Worm (Caenorhabditis elegans) whole organism, L1 larva: ENCODE results near the gene fbxa-55.

Source experiments
- aha-1 ChIP-seq: fragments of 150-350 bp; optimal IDR thresholded peaks from 2 replicates; lab custom pipeline; 2014; ENCODE audit warnings: missing biosample characterization, missing genetic modification characterization
- elt-3 ChIP-seq, 6 experiments: fragments of 150-350 bp in 1 of 6; sonication (generic microtip); optimal IDR thresholded peaks; 2 replicates each; lab custom pipeline; 2017 to 2018; ENCODE audit warnings: missing biosample characterization in 6 of 6, missing genetic modification characterization in 6 of 6, inconsistent platforms in 1 of 6
- lin-15B ChIP-seq: fragments of 150-350 bp; sonication (generic microtip); optimal IDR thresholded peaks from 3 replicates; lab custom pipeline; 2014; ENCODE audit warnings: missing biosample characterization, missing genetic modification characterization
- lin-39 ChIP-seq: fragments of 150-350 bp; optimal IDR thresholded peaks from 2 replicates; lab custom pipeline; 2014; ENCODE audit warnings: missing biosample characterization, missing genetic modification reagents, missing genetic modification characterization
- mdl-1 ChIP-seq, 2 experiments: fragments of 150-350 bp; optimal IDR thresholded peaks; 2 replicates each; lab custom pipeline; 2014 to 2017; ENCODE audit warnings: missing biosample characterization in 2 of 2, missing genetic modification characterization in 2 of 2, inconsistent platforms in 1 of 2
- nhr-11 ChIP-seq: fragments of 150-350 bp; optimal IDR thresholded peaks from 2 replicates; lab custom pipeline; 2014; ENCODE audit warnings: missing biosample characterization, missing genetic modification characterization
- nhr-19 ChIP-seq: fragments of 200-800 bp; sonication (Bioruptor generic); conservative IDR thresholded peaks from 2 replicates; pipeline ENCODE4 v1.3.6; 2022; ENCODE audit warnings: missing genetic modification characterization, missing compliant biosample characterization
- nhr-90 ChIP-seq: sonication (generic microtip); optimal IDR thresholded peaks from 2 replicates; lab custom pipeline; 2016; ENCODE audit warnings: mild to moderate bottlenecking, missing genetic modification characterization, missing compliant biosample characterization; ENCODE audit not compliant: poor library complexity

- TF ChIP-seq aha-1 (no peak), nhr-90 (no peak), nhr-11 (tag; lab: Kevin White, UChicago) (no peak), mdl-1 (tag; optimal IDR thresholded peaks at IDR 0.05; lab: Kevin White, UChicago) (no peak), elt-3 (tag; optimal IDR thresholded peaks at IDR 0.05; lab: Kevin White, UChicago) (no peak), nhr-19 (GFP tag; lab: Robert Waterston, UW) (no peak), lin-39 (no peak), lin-15B (tag; lab: Kevin White, UChicago) (no peak)
Observed at ce11 chrIII:891014-891413, 44.9 kb downstream of the fbxa-55 start, which contains the start of gene T24C4.10.
